Fruit fly (Drosophila melanogaster): ENCODE data around the gene CG13850.

DNA sequence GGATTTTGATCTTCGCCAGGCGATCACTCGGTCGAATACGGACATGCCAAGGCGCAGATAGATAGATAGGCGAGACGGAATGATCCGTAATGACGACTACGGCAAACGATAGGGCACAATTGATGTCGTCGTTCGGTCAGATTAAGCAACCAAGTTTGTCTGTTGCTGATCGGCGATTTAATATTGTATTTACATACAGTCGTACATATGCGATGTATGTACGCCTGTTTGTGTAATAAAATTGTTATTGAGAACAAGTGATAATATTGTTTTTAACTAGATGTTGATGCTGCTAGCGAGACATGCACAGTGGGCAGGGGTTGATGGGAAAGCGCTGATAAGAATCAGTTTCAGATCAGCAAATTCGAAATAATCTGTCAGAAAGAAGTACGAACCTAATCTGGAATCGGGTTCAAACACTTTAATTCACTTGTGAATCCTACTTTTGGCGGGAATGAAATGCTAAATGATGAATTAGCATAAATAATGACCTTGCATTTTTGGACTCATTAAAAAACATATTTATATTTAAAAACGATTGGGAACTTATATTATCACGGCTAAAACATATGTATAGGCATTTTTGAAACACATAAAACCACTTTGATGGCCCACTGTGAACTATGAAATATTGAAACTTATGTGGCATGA lies 44.7 kb upstream of the CG13850 start:
- TF ChIP-seq CG8119 (GFP tag; IDR thresholded peaks at IDR 0.05) (0 out of 3 replicates have a peak, but pooled peaks have one; percentile 22), eg (GFP tag; IDR thresholded peaks at IDR 0.05) (0 out of 3 replicates have a peak, but pooled peaks have one; percentile 13), dac (GFP tag; optimal IDR thresholded peaks at IDR 0.05) (no peak), CG11902 (GFP tag; optimal IDR thresholded peaks at IDR 0.05) (peak; percentile 13), CG3032 (tag; optimal IDR thresholded peaks at IDR 0.05) (peak; percentile 38), CG16779 (tag; optimal IDR thresholded peaks at IDR 0.05) (peak; percentile 35), Gug (GFP tag; IDR thresholded peaks at IDR 0.05) (no peak), CG34406 (GFP tag; optimal IDR thresholded peaks at IDR 0.05) (peak; percentile 32), Hr39 (GFP tag; optimal IDR thresholded peaks at IDR 0.05) (no peak), CG6808 (GFP tag; optimal IDR thresholded peaks at IDR 0.05) (peak; percentile 53)

Data from whole organism, prepupa.